Worm (Caenorhabditis elegans): Measurements from ENCODE around the gene srh-17.

srh-17 gene

DNA sequence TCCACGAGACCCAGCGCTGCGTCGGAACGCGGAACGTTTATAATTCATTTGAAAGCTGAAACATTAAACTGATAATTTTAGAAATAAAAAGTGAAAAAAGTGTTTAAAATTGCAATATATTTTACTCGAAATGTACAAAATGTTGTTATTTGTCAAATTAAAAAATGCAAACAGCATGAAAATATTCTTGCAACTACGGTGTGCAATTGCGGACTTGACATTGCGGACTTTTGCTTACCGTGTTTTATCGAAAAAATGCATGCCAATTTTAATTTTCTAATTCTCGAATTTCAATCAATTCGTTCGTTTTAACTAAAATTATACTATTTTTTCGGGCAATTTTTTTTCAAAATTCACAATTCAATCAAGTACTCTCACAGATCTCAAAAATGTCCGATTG, 48.9 kb upstream of the srh-17 start, which contains the start of the genes R11H6.5 and ccnk-1 (continued):
- TF ChIP-seq ztf-4 (tag; optimal IDR thresholded peaks at IDR 0.05) (no peak), dpl-1 (GFP tag; optimal IDR thresholded peaks at IDR 0.05) (peak; percentile 38 to 73 (median 51)), elt-2 (tag; optimal IDR thresholded peaks at IDR 0.05) (no peak), nhr-76 (tag; optimal IDR thresholded peaks at IDR 0.05) (no peak), tbx-2 (tag; optimal IDR thresholded peaks at IDR 0.05) (peak; percentile 31), blmp-1 (tag; optimal IDR thresholded peaks at IDR 0.05) (peak; percentile 60), elt-3 (tag; optimal IDR thresholded peaks at IDR 0.05) (peak in 2 of 6 experiments; percentile 2 to 28), fkh-10 (GFP tag; optimal IDR thresholded peaks at IDR 0.05) (no peak), hpl-2 (GFP tag; optimal IDR thresholded peaks at IDR 0.05) (no peak), unc-98 (GFP tag; IDR thresholded peaks at IDR 0.05) (no peak)

DNA sequence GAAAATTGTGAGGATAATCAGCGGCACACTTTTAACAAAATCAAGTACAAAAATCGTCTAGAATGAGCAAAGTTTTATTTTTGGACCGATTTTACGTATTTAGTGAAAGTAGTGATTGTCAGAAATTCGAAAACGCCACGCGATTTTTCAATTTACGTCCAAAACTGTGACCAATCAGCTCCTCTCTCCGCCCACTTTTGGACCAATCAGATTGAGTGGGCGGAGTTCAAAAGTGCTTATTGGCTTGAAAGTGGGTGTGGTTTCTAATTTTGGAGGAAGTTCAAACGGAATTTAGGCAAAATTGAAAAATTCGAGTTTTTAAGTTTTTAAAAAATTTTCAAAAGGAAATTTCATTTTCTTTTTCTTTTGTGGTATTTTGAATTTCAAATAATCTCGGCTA, 46.7 kb upstream of the srh-17 start:
- TF ChIP-seq lin-13 (GFP tag; optimal IDR thresholded peaks at IDR 0.05) (no peak), C04F5.9 (tag; optimal IDR thresholded peaks at IDR 0.05) (no peak), skn-1 (tag; optimal IDR thresholded peaks at IDR 0.05) (no peak), dpl-1 (GFP tag; optimal IDR thresholded peaks at IDR 0.05) (no peak), hpl-2 (GFP tag; optimal IDR thresholded peaks at IDR 0.05) (no peak), lin-14 (GFP tag; optimal IDR thresholded peaks at IDR 0.05) (no peak), ces-1 (GFP tag; optimal IDR thresholded peaks at IDR 0.05) (no peak), C16A3.4 (tag; optimal IDR thresholded peaks at IDR 0.05) (no peak), lsy-2 (tag; optimal IDR thresholded peaks at IDR 0.05) (no peak), ceh-82 (tag; optimal IDR thresholded peaks at IDR 0.05) (no peak), fkh-10 (GFP tag; optimal IDR thresholded peaks at IDR 0.05) (no peak), dsc-1 (tag; optimal IDR thresholded peaks at IDR 0.05) (no peak)

DNA sequence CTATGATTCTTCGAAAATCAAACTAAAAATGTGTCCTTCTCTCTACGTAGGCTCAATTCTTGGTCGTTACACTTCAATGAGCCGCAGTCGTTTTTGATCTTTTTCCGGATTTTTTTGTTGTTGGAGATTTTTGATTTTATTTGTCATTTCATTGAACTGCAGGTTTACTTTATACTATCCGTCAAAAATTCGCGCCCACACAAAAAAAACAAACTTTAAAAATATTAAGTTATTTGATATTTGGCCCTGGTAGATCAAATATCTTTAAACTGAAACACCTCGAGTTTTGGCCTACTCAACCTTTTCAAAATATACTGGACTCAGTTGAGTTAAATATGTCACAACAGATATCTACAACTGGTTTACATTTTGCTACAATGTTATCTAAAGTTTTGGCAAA, 45.4 kb upstream of the srh-17 start:
- no peak for TF ChIP-seq unc-130 (tag; optimal IDR thresholded peaks at IDR 0.05)
- TF ChIP-seq C04F5.9 (tag; optimal IDR thresholded peaks at IDR 0.05): no peak
- TF ChIP-seq unc-30 (tag; optimal IDR thresholded peaks at IDR 0.05): no peak

DNA sequence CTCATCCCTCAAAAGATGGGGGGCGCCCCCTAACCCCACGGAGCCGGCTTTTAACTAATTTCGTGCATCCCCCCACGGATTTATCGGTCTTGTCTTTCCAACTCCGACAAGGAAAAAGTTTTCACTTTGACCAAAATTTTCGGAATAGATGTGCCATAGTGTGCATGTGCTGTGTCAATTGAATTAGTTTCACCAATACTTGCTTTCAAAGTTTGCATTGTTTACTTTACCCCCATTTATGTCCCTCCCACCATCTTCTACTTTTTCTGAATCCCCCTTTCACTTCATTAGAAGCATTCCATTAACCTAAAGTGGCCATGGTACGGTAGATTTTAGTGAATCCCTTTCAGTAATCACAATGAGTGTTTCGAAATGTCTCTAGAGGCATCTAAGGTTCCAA, 43.4 kb upstream of the srh-17 start:
- TF ChIP-seq unc-62 (GFP tag; optimal IDR thresholded peaks at IDR 0.05) (no peak), zag-1 (tag; optimal IDR thresholded peaks at IDR 0.05) (no peak), nhr-11 (tag; optimal IDR thresholded peaks at IDR 0.05) (no peak), swsn-7 (tag; optimal IDR thresholded peaks at IDR 0.05) (no peak), lsy-2 (tag; optimal IDR thresholded peaks at IDR 0.05) (peak in 1 of 2 experiments; percentile 13), lin-35 (GFP tag; optimal IDR thresholded peaks at IDR 0.05) (no peak), nhr-84 (tag; optimal IDR thresholded peaks at IDR 0.05) (no peak), blmp-1 (tag; optimal IDR thresholded peaks at IDR 0.05) (no peak), mab-9 (GFP tag; IDR thresholded peaks at IDR 0.05) (no peak), efl-1 (optimal IDR thresholded peaks at IDR 0.05) (no peak), efl-1 (GFP tag; optimal IDR thresholded peaks at IDR 0.05 in 1 of 2) (peak in 1 of 2 experiments; percentile 52), zip-4 (GFP tag; optimal IDR thresholded peaks at IDR 0.05) (no peak), pqm-1 (tag; optimal IDR thresholded peaks at IDR 0.05) (no peak), egl-27 (tag; optimal IDR thresholded peaks at IDR 0.05) (no peak), vab-15 (tag; optimal IDR thresholded peaks at IDR 0.05) (no peak), sox-4 (tag; optimal IDR thresholded peaks at IDR 0.05) (no peak), tbx-2 (tag; optimal IDR thresholded peaks at IDR 0.05) (no peak), ets-5 (GFP tag; IDR thresholded peaks at IDR 0.05) (no peak), efl-3 (GFP tag; optimal IDR thresholded peaks at IDR 0.05) (no peak), ama-1 (optimal IDR thresholded peaks at IDR 0.05) (no peak), lin-14 (GFP tag; optimal IDR thresholded peaks at IDR 0.05) (peak; percentile 65), isw-1 (GFP tag; IDR thresholded peaks at IDR 0.05) (no peak), unc-86 (tag; optimal IDR thresholded peaks at IDR 0.05) (no peak), pag-3 (tag; optimal IDR thresholded peaks at IDR 0.05; ENCODE audit: borderline replicate concordance, insufficient read depth) (no peak)

Measured in whole organism, L1 larva.